Fruit fly (Drosophila melanogaster) whole organism, embryonic: Measurements from ENCODE around the gene CG6839.

Experiments used
- BtbVII ChIP-seq: fragments of 200-800 bp; sonication (Bioruptor generic); optimal IDR thresholded peaks from 3 replicates; lab custom pipeline; 2017; ENCODE audit warnings: missing biosample characterization, mild to moderate bottlenecking, missing genetic modification characterization
- CG10267 ChIP-seq: fragments of 200-800 bp; sonication (Bioruptor generic); optimal IDR thresholded peaks from 2 replicates; lab custom pipeline; 2018; ENCODE audit warnings: missing biosample characterization, mild to moderate bottlenecking, missing genetic modification characterization, moderate library complexity
- CG10654 ChIP-seq: fragments of 200-800 bp; sonication (Bioruptor generic); optimal IDR thresholded peaks from 2 replicates; lab custom pipeline; 2016; ENCODE audit warnings: missing biosample characterization, missing genetic modification characterization
- CG10979 ChIP-seq: fragments of 200-800 bp; sonication (Bioruptor generic); optimal IDR thresholded peaks from 2 replicates; lab custom pipeline; 2018; ENCODE audit warnings: missing biosample characterization, mild to moderate bottlenecking, missing genetic modification characterization, moderate library complexity
- CG14014 ChIP-seq: fragments of 200-800 bp; sonication (Bioruptor generic); IDR thresholded peaks from 2 replicates; pipeline ENCODE4 v1.3.6; 2022; ENCODE audit warnings: missing biosample characterization, missing genetic modification characterization
- CG14667 ChIP-seq: fragments of 200-800 bp; sonication (Bioruptor generic); IDR thresholded peaks from 2 replicates; pipeline ENCODE4 v1.3.6; 2022; ENCODE audit warnings: missing biosample characterization, missing genetic modification characterization
- CG1603 ChIP-seq: fragments of 200-800 bp; sonication (Bioruptor generic); optimal IDR thresholded peaks from 2 replicates; lab custom pipeline; 2019; ENCODE audit warnings: missing biosample characterization, mild to moderate bottlenecking, missing genetic modification characterization, moderate library complexity
- CG16863 ChIP-seq: fragments of 200-800 bp; sonication (Bioruptor generic); optimal IDR thresholded peaks from 3 replicates; lab custom pipeline; 2016; ENCODE audit warnings: missing biosample characterization, missing genetic modification characterization
- CG17802 ChIP-seq: fragments of 200-800 bp; sonication (Bioruptor generic); optimal IDR thresholded peaks from 2 replicates; lab custom pipeline; 2018; ENCODE audit warnings: missing biosample characterization, mild to moderate bottlenecking, missing genetic modification characterization, moderate library complexity
- CG1832 ChIP-seq: fragments of 200-800 bp; sonication (Bioruptor generic); optimal IDR thresholded peaks from 2 replicates; lab custom pipeline; 2017; ENCODE audit warnings: missing biosample characterization, mild to moderate bottlenecking, missing genetic modification characterization, inconsistent platforms
- CG2199 ChIP-seq: fragments of 200-800 bp; sonication (Bioruptor generic); IDR thresholded peaks from 3 replicates; pipeline ENCODE4 v1.3.6; 2022; ENCODE audit warnings: missing biosample characterization, missing genetic modification characterization
- CG30020 ChIP-seq: fragments of 200-800 bp; optimal IDR thresholded peaks from 2 replicates; lab custom pipeline; 2019; ENCODE audit warnings: missing biosample characterization, mild to moderate bottlenecking, missing genetic modification characterization, moderate library complexity
- CG31224 ChIP-seq: fragments of 200-800 bp; sonication (Bioruptor generic); IDR thresholded peaks from 2 replicates; pipeline ENCODE4 v1.3.6; 2022; ENCODE audit warnings: missing biosample characterization, missing genetic modification characterization
- CG3163 ChIP-seq: fragments of 200-800 bp; sonication (Bioruptor generic); optimal IDR thresholded peaks from 3 replicates; lab custom pipeline; 2016; ENCODE audit warnings: missing biosample characterization, missing genetic modification characterization
- CG3281 ChIP-seq: fragments of 200-800 bp; sonication (Bioruptor generic); optimal IDR thresholded peaks from 3 replicates; lab custom pipeline; 2017; ENCODE audit warnings: missing biosample characterization, mild to moderate bottlenecking, missing genetic modification characterization
- CG34224 ChIP-seq: fragments of 200-800 bp; sonication (Bioruptor generic); IDR thresholded peaks from 3 replicates; pipeline ENCODE4 v1.3.6; 2022; ENCODE audit warnings: missing biosample characterization, missing genetic modification characterization; ENCODE audit not compliant: partially characterized antibody
- CG4707 ChIP-seq: fragments of 200-800 bp; sonication (Bioruptor generic); optimal IDR thresholded peaks from 2 replicates; lab custom pipeline; 2018; ENCODE audit warnings: missing biosample characterization, mild to moderate bottlenecking, missing genetic modification characterization, moderate library complexity
- CG4820 ChIP-seq: fragments of 200-800 bp; sonication (Bioruptor generic); optimal IDR thresholded peaks from 3 replicates; lab custom pipeline; 2016; ENCODE audit warnings: missing biosample characterization, missing genetic modification characterization
- CG6272 ChIP-seq: fragments of 200-800 bp; sonication (Bioruptor generic); IDR thresholded peaks from 2 replicates; pipeline ENCODE4 v1.3.6; 2022; ENCODE audit warnings: missing biosample characterization, missing genetic modification characterization
- D ChIP-seq, 2 experiments: fragments of 200-800 bp in 1 of 2; fragments of >200 bp in 1 of 2; sonication (Bioruptor generic) in 1 of 2; optimal IDR thresholded peaks; 2 replicates in 1 of 2; 3 replicates in 1 of 2; lab custom pipeline; 2017; ENCODE audit warnings: mild to moderate bottlenecking in 1 of 2, missing biosample characterization in 1 of 2, missing genetic modification characterization in 1 of 2, missing genetic modification reagents in 1 of 2
- Fer1 ChIP-seq: fragments of 200-800 bp; sonication (Bioruptor generic); optimal IDR thresholded peaks from 2 replicates; lab custom pipeline; 2017; ENCODE audit warnings: missing biosample characterization, mild to moderate bottlenecking, missing genetic modification characterization
- Fer3 ChIP-seq: fragments of 200-800 bp; sonication (Bioruptor generic); optimal IDR thresholded peaks from 2 replicates; lab custom pipeline; 2018; ENCODE audit warnings: missing biosample characterization, mild to moderate bottlenecking, missing genetic modification characterization, moderate library complexity
- Hr3 ChIP-seq: fragments of 200-800 bp; sonication (Bioruptor generic); optimal IDR thresholded peaks from 3 replicates; lab custom pipeline; 2016; ENCODE audit warnings: missing biosample characterization, missing genetic modification characterization
- Hr51 ChIP-seq, 2 experiments: fragments of 200-800 bp; sonication (Bioruptor generic); optimal IDR thresholded peaks; 2 replicates in 1 of 2; 3 replicates in 1 of 2; lab custom pipeline; 2016 to 2018; ENCODE audit warnings: missing biosample characterization in 2 of 2, missing genetic modification characterization in 2 of 2, mild to moderate bottlenecking in 1 of 2, moderate library complexity in 1 of 2
- Lpt ChIP-seq: fragments of >200 bp; optimal IDR thresholded peaks from 2 replicates; lab custom pipeline; 2018; ENCODE audit warnings: missing biosample characterization, missing genetic modification characterization
- MESR4 ChIP-seq: fragments of 200-800 bp; sonication (Bioruptor generic); optimal IDR thresholded peaks from 2 replicates; lab custom pipeline; 2018; ENCODE audit warnings: missing biosample characterization, mild to moderate bottlenecking, missing genetic modification characterization, moderate library complexity
- NK7.1 ChIP-seq: fragments of 200-800 bp; sonication (Bioruptor generic); optimal IDR thresholded peaks from 3 replicates; lab custom pipeline; 2016; ENCODE audit warnings: missing biosample characterization, missing genetic modification characterization
- NfI ChIP-seq: fragments of 200-800 bp; sonication (Bioruptor generic); optimal IDR thresholded peaks from 3 replicates; lab custom pipeline; 2018; ENCODE audit warnings: missing biosample characterization, mild to moderate bottlenecking, missing genetic modification characterization, moderate library complexity
- Sry-β ChIP-seq: fragments of 200-800 bp; sonication (Bioruptor generic); optimal IDR thresholded peaks from 2 replicates; lab custom pipeline; 2018; ENCODE audit warnings: missing biosample characterization, mild to moderate bottlenecking, missing genetic modification characterization, moderate library complexity
- ci ChIP-seq: fragments of 200-800 bp; sonication (Bioruptor generic); IDR thresholded peaks from 3 replicates; pipeline ENCODE4 v1.3.6; 2022; ENCODE audit warnings: missing biosample characterization, missing genetic modification characterization
- corto ChIP-seq: fragments of 200-800 bp; sonication (Bioruptor generic); optimal IDR thresholded peaks from 2 replicates; lab custom pipeline; 2016; ENCODE audit warnings: missing biosample characterization, mild to moderate bottlenecking, missing genetic modification characterization, moderate library complexity
- dan ChIP-seq: fragments of 200-800 bp; sonication (Bioruptor generic); IDR thresholded peaks from 2 replicates; pipeline ENCODE4 v1.3.6; 2022; ENCODE audit warnings: missing biosample characterization, missing genetic modification characterization
- dimm ChIP-seq: fragments of 200-800 bp; sonication (Bioruptor generic); IDR thresholded peaks from 2 replicates; pipeline ENCODE4 v1.3.6; 2022; ENCODE audit warnings: missing biosample characterization, missing genetic modification characterization
- disco-r ChIP-seq: fragments of 200-800 bp; sonication (Bioruptor generic); optimal IDR thresholded peaks from 2 replicates; lab custom pipeline; 2016; ENCODE audit warnings: missing biosample characterization, missing genetic modification characterization
- dpn ChIP-seq, 2 experiments: fragments of 200-800 bp; sonication (Bioruptor generic); optimal IDR thresholded peaks; 3 replicates each; lab custom pipeline; 2016; ENCODE audit warnings: missing biosample characterization in 2 of 2, missing genetic modification characterization in 2 of 2
- exex ChIP-seq: fragments of 200-800 bp; sonication (Bioruptor generic); optimal IDR thresholded peaks from 4 replicates; lab custom pipeline; 2018; ENCODE audit warnings: missing biosample characterization, mild to moderate bottlenecking, missing genetic modification characterization, moderate library complexity
- grau ChIP-seq: fragments of 200-800 bp; optimal IDR thresholded peaks from 3 replicates; lab custom pipeline; 2019; ENCODE audit warnings: missing biosample characterization, mild to moderate bottlenecking, missing genetic modification characterization, moderate library complexity
- grn ChIP-seq: fragments of 200-800 bp; sonication (Bioruptor generic); optimal IDR thresholded peaks from 3 replicates; lab custom pipeline; 2017; ENCODE audit warnings: missing biosample characterization, missing genetic modification characterization
- lola ChIP-seq, 3 experiments: fragments of >200 bp in 2 of 3; fragments of 200-800 bp in 1 of 3; sonication (Bioruptor generic) in 1 of 3; optimal IDR thresholded peaks; 2 replicates each; lab custom pipeline; 2017 to 2019; ENCODE audit warnings: missing biosample characterization in 3 of 3, missing genetic modification characterization in 3 of 3, mild to moderate bottlenecking in 1 of 3, moderate library complexity in 1 of 3
- nerfin-2 ChIP-seq: fragments of 200-800 bp; sonication (Bioruptor generic); IDR thresholded peaks from 2 replicates; pipeline ENCODE4 v1.3.6; 2022; ENCODE audit warnings: missing biosample characterization, missing genetic modification characterization; ENCODE audit not compliant: partially characterized antibody
- oc ChIP-seq: fragments of 200-800 bp; sonication (Bioruptor generic); optimal IDR thresholded peaks from 2 replicates; lab custom pipeline; 2018; ENCODE audit warnings: missing biosample characterization, mild to moderate bottlenecking, missing genetic modification characterization, moderate library complexity
- pfk ChIP-seq: fragments of 200-800 bp; sonication (Bioruptor generic); optimal IDR thresholded peaks from 2 replicates; lab custom pipeline; 2018; ENCODE audit warnings: missing biosample characterization, mild to moderate bottlenecking, missing genetic modification characterization, moderate library complexity
- pho ChIP-seq: fragments of 200-800 bp; sonication (Bioruptor generic); optimal IDR thresholded peaks from 2 replicates; lab custom pipeline; 2016; ENCODE audit warnings: missing biosample characterization, missing genetic modification characterization
- slp2 ChIP-seq: fragments of 200-800 bp; sonication (Bioruptor generic); optimal IDR thresholded peaks from 2 replicates; lab custom pipeline; 2016; ENCODE audit warnings: missing biosample characterization, missing genetic modification characterization
- tgo ChIP-seq: fragments of 200-800 bp; sonication (Bioruptor generic); IDR thresholded peaks from 3 replicates; pipeline ENCODE4 v1.3.6; 2022; ENCODE audit warnings: missing biosample characterization, missing genetic modification characterization
- toy ChIP-seq: fragments of 200-800 bp; sonication (Bioruptor generic); IDR thresholded peaks from 2 replicates; pipeline ENCODE4 v1.3.6; 2022; ENCODE audit warnings: missing biosample characterization, missing genetic modification characterization
- z ChIP-seq: fragments of 200-800 bp; sonication (Bioruptor generic); IDR thresholded peaks from 3 replicates; pipeline ENCODE4 v1.3.6; 2022; ENCODE audit warnings: missing biosample characterization, missing genetic modification characterization

Gene CG6839

DNA sequence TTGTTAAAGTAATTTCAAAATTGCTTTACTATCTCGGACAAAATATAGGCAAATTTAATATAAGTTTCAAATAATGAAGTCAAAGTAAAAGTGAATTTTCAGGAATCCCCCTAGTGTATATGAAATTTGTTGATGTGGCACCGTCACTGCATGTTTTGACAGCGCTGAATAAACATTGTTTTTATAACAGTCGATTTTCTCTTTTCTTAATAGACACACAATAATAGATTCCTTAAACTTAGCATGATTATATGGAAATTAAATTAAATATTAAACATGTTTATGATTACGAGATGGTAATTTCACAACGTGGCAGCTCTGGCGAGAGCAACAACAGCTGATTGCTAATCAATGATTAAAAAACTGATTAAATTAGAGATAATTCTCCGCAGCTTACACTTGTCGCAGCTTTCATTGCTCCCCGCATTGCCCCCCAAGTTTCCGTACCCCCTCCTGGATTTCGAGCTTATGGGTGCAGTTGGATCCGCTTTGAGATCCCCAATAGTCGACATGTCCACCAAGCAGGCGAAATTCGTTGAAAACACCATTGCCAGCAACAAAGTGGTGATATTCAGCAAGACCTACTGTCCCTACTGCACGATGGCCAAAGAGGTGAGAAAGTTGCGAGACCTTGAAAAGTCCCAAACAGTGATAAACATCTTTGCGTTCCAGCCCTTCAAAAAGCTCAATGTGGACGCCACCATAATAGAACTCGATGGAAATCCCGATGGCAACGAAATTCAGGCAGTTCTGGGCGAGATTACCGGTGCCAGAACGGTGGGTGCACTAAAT is 48.1 kb upstream of the CG6839 start, which contains the start of gene Grx1 (continued):
- TF ChIP-seq CG17802 (peak; percentile 81), nerfin-2 (no peak), BtbVII (GFP tag; lab: Kevin White, UChicago) (peak; percentile 67), MESR4 (GFP tag; lab: Kevin White, UChicago) (peak; percentile 88), CG1603 (tag; lab: Kevin White, UChicago) (peak; percentile 57), CG3281 (GFP tag; lab: Kevin White, UChicago) (peak; percentile 55), CG30020 (peak; percentile 61), Fer3 (peak; percentile 48), CG6272 (GFP tag; lab: Robert Waterston, UW) (no peak)
- TF ChIP-seq, all 482 proteins: peak for 233

dm6 chr3L:18870027-18870426 is 47.4 kb upstream of the CG6839 start, which contains the start of gene Blos3:
TSS of gene Blos3 (plus strand) at chr3L:18870224.
- TF ChIP-seq CG10654 (GFP tag; lab: Kevin White, UChicago) (peak; percentile 20), tgo (GFP tag; lab: Robert Waterston, UW) (no peak), CG16863 (GFP tag; lab: Kevin White, UChicago) (peak; percentile 50), oc (tag; lab: Kevin White, UChicago) (no peak), CG4707 (GFP tag; lab: Kevin White, UChicago) (no peak), Hr3 (GFP tag; lab: Kevin White, UChicago) (no peak), CG2199 (no peak), pho (GFP tag; lab: Kevin White, UChicago) (peak; percentile 57), Sry-β (no peak), NK7.1 (GFP tag; lab: Kevin White, UChicago) (no peak), exex (tag; lab: Kevin White, UChicago) (no peak), MESR4 (GFP tag; lab: Kevin White, UChicago) (peak; percentile 52), z (GFP tag; lab: Robert Waterston, UW) (no peak), Fer1 (peak; percentile 43), CG34224 (GFP tag; lab: Robert Waterston, UW) (no peak), D (optimal IDR thresholded peaks at IDR 0.05; lab: Kevin White, UChicago) (no peak), D (GFP tag; optimal IDR thresholded peaks at IDR 0.05; lab: Kevin White, UChicago) (no peak), CG1832 (GFP tag; lab: Kevin White, UChicago) (no peak), pfk (no peak), CG14667 (GFP tag; lab: Robert Waterston, UW) (peak; percentile 4; the same call in 1 of the 2 replicates), corto (no peak), CG4820 (peak; percentile 35), CG3163 (GFP tag; lab: Kevin White, UChicago) (peak; percentile 12), lola (GFP tag; optimal IDR thresholded peaks at IDR 0.05; lab: Kevin White, UChicago) (peak in 1 of 3 experiments; percentile 26), ci (GFP tag; lab: Robert Waterston, UW) (no peak), NfI (GFP tag; lab: Kevin White, UChicago) (peak; percentile 55), CG10979 (tag; lab: Kevin White, UChicago) (peak; percentile 51), grau (tag; lab: Kevin White, UChicago) (peak; percentile 47), disco-r (GFP tag; lab: Kevin White, UChicago) (no peak), Hr51 (GFP tag; optimal IDR thresholded peaks at IDR 0.05; lab: Kevin White, UChicago) (peak in 1 of 2 experiments; percentile 9), CG31224 (GFP tag; lab: Robert Waterston, UW) (no peak), CG30020 (peak; percentile 17), CG10267 (tag; lab: Kevin White, UChicago) (peak; percentile 36), dimm (GFP tag; lab: Robert Waterston, UW) (no peak), dpn (GFP tag; optimal IDR thresholded peaks at IDR 0.05; lab: Kevin White, UChicago) (peak; percentile 43 to 56), Lpt (GFP tag; lab: Kevin White, UChicago) (no peak), grn (GFP tag; lab: Kevin White, UChicago) (no peak), slp2 (GFP tag; lab: Kevin White, UChicago) (peak; percentile 2), dan (GFP tag; lab: Robert Waterston, UW) (no peak), toy (GFP tag; lab: Robert Waterston, UW) (no peak), CG14014 (GFP tag; lab: Robert Waterston, UW) (0 out of 2 replicates have a peak, but pooled peaks have one; percentile 10)
